Worm (Caenorhabditis elegans) whole organism, dauer: ENCODE data around the gene M03B6.4.

Experiments used
- unc-62 ChIP-seq: sonication (generic microtip); optimal IDR thresholded peaks from 2 replicates; lab custom pipeline; 2017; ENCODE audit warnings: missing biosample characterization, missing genetic modification reagents, missing genetic modification characterization

M03B6.4 gene

DNA sequence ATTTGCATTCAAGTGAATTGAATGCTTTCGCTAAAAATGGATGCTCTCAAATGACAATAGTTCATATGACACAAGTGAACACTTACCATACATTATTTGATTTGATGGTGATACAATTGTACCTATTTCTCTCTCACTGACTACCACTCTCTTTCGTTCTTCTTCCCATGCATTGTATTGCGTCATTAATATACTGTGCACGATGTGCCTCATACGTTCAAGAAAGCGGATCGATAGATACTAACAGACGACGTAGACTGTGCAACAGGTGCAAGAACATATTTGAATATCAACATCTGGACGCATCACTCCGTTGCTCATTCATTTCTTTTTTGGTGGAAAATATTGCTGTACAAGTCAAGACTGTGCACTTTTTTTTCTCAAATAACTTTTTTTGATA lies at the start of gene M03B6.4:
Gene M03B6.4, plus strand, starts transcription at position 149 of the 400 bp plus-strand sequence.
- TF ChIP-seq unc-62 (GFP tag; lab: Kevin White, UChicago) = no peak

DNA sequence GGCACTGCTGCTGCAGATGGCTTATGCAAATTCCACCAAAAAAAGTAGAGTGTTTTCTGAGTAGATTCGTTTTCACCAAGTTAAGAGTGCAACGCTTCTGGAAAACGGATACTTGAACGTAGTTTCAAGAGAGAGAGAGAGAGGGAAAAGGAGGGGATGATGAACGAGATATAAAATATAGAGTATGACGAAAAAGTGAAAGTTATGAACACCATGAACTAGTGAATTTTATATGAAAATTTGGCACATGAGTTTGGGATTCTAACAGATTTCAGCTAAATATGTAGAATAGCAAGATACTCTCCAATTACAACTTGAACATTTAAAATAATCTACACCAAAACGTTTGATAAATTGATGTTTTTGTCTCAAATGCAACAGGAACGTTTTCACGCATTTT lies 48.9 kb upstream of the M03B6.4 start, which contains the start of gene obr-3:
Gene obr-3, minus strand, starts transcription at position 101 of the 400 bp plus-strand sequence.
- TF ChIP-seq unc-62 (GFP tag; lab: Kevin White, UChicago) = no peak

DNA sequence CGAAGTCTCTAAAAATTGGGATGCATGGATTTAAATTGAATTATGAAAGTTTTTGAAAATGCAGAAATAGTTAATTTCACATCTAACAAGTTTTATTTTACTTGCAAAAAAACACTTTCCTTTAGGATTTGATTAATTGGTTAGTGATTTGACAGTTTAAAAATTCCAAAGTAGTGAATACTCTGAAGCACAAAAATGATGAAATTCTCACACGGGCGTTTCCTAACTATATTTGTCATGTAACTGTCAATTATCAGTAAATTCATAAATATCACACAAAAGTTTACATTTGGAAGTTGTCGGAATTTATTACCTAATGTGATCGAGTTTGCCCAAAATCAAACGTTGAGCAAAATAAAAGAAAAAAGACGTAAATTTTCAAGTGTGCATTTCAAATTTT lies 47.5 kb upstream of the M03B6.4 start:
- no peak for TF ChIP-seq unc-62 (GFP tag; lab: Kevin White, UChicago)

DNA sequence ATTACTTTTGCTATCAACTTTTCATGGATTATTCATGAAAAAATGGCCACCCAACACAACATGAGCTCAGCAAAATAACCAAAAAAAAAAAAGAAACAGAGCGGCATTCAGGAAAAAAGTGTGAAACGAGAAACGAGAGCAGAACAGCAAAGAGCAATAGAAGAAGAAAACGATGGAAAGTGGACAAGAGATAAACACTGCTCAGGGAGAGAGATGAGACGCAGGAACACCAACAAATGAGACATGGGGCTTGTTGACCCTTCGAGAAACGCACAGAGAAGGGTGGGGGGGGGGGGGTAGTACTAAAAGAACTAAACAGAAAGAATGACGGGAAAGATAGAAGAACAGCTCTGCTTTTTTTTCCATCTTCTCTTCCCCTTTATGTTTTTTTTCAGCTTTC lies 46.7 kb upstream of the M03B6.4 start:
- no peak for TF ChIP-seq unc-62 (GFP tag; lab: Kevin White, UChicago)

DNA sequence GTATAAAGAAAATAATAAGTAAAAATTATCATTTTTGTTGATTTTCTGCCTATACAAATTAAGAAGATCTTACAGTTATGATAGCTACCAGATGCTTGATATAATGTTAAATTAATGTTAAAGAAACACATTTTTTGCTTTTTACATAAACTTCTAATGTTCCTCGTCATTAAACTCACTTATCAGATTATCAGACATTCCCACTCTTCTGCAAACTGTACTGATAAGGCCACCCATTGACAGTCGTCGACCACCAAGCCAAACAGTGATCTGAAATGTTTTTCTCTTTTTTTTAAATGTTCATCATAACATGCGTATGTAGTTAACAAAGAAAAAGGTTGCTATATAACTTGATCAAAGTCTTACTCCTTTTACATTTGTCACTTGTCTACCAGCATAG lies 39.9 kb upstream of the M03B6.4 start:
- TF ChIP-seq unc-62 (GFP tag; lab: Kevin White, UChicago) = no peak

DNA sequence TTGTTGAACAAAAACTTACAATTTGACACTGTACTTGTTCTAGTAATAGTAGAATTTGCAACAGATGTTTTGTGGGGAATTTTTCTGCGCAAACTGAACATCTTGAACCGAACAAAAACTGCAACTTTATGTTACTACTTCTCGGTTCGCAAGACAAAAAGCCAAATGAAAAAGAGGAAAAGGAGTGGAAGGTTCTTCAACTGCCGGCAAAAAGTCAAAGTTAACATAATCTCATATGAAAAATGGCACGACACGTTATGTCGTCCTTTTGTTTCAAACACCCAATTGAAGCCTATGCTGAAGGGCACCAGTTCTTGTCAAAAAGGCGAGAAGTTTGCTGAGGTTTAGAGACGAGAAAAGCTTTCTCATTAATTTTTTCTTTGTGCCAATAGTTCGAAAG lies 35.2 kb upstream of the M03B6.4 start, which contains the start of gene twk-23:
Gene twk-23, minus strand, starts transcription at position 101 of the 400 bp plus-strand sequence.
- TF ChIP-seq unc-62 (GFP tag; lab: Kevin White, UChicago) = no peak

DNA sequence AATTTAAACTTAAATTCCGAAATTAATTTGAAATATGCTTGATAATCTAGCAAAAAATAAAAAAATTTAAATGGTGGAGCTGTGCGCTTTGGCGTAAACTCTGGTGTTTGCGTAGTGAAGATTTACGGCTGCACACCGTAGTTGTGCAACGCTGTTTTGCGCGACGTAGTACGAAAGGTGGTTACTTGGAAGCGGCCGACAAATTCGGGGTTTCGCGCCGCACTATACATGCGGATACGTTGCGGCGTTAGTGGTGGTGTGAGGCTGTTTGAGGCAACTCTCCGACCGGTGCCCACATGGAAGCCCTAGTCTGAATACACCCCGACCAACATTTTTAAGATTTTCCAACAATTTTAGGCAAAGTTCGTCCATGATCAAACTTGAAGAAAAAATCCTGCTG lies 25.2 kb upstream of the M03B6.4 start:
- no peak for TF ChIP-seq unc-62 (GFP tag; lab: Kevin White, UChicago)

DNA sequence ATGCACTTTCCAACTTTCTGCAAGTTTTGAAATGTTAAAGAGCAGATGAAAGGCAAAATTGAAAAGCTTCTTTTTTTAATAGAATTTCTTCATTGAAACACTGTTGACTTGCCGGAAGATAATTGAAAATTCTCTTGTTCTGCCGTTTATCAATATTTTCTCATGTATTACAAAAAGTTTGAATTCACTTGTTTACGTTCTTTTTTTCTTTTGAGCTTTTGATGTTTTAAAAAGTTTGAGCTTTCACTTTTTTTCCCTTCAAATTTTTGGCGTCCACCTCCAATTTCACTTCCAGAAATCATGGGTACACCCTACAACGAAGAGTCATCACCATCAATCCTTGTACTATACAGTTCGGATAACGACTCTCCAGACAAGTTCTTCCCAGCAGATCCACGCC lies 24.5 kb upstream of the M03B6.4 start, which contains the start of gene F19D8.2:
Gene F19D8.2, plus strand, starts transcription at position 301 of the 400 bp plus-strand sequence.
- no peak for TF ChIP-seq unc-62 (GFP tag; lab: Kevin White, UChicago)

DNA sequence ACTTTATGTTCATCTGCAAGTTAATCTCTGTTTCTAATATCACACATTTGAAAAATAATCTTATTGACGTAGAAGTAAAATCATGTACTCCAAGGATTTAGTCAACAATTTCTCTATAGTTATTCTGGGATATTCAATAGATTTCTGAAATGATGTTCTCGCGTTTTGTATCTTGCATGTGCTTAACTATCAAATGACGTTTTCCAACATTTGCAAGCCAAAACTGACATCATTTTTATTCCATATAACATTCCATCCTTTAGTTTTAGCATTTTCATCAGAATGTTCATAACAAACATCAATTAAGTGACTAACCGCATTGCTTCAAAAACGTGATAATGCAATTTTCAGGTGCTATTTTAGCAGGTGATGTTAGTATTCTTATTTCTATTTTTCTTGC lies 20.6 kb upstream of the M03B6.4 start:
- TF ChIP-seq unc-62 (GFP tag; lab: Kevin White, UChicago) = no peak

DNA sequence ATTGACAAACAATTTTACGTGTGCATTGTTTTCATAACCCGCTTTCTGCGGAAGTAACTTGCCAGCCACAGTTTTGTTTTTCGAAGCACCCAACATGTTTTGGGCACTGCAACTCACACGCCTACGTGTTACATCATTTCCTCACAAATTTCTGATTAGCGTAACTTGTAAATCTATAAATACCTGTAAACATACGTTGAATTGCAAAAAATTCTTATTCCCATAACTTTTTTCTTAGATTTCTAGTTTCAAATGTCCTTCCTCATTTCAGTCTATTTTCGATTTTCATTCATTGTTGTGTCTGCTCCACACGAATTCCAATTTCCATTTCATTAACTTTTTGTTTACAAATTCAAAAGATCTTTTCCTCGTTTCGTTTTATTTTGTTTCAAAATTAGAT lies 18.3 kb upstream of the M03B6.4 start:
- no peak for TF ChIP-seq unc-62 (GFP tag; lab: Kevin White, UChicago)

DNA sequence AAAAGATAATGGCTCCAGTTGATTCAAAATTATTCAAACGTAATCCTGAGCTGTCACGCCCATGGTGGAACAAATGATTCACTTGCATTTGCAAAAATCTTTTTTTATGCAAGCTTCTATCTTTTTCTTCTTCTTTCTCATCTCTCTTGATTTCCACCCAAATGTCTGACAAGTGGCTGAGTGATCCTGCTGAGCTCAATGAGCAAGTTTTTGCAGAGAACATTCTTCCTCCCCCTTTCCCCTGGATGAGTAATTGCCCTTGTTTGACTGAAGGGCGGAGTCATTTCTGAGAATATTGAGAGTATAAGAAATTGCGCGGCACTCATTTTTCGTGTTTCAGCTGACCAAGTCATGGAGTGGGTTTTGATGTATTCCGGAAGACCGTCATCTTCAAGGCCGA lies 17.4 kb upstream of the M03B6.4 start, which contains the start of gene M03B6.1:
Gene M03B6.1, plus strand, starts transcription at position 334 of the 400 bp plus-strand sequence.
- TF ChIP-seq unc-62 (GFP tag; lab: Kevin White, UChicago) = no peak

DNA sequence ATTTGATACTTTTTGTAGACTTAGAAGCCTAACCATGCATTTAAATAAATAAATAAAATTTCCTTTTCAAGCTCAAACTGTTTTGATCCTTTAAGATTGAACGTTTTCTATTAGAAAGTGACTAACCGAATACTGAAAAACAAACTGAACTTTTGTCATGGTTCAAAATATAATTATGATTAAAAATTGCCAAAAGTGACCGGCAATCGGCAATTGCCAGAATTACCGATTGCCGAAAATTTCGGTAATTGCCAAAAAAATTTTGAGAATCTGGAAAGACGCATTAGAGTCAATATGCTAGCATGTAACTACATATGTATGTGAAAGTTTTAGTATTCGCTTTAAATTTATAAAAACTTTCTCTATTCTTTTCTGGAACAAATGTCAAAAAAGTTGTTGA lies 15.0 kb upstream of the M03B6.4 start, which contains the start of gene M03B6.5:
Gene M03B6.5, plus strand, starts transcription at position 301 of the 400 bp plus-strand sequence.
- no peak for TF ChIP-seq unc-62 (GFP tag; lab: Kevin White, UChicago)

DNA sequence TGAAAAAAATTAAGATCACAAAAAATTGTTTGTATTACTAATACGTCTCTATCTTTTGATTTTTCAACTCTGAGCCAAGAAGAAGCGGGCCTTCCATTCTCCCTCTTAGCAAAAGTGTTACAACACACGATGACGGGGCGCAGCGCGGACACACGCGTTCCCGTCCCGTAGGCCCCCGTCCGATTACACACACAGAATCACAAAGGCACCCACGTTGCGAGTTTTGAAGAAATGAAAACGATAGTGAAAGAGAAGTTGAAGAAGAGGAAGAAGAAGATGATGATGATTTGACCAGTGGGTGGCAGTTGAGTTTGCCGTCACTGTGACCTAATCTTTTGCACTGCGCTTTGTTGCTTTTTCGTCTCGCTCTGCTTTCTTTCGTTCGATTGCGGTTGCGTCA lies 12.6 kb upstream of the M03B6.4 start:
- TF ChIP-seq unc-62 (GFP tag; lab: Kevin White, UChicago) = no peak

DNA sequence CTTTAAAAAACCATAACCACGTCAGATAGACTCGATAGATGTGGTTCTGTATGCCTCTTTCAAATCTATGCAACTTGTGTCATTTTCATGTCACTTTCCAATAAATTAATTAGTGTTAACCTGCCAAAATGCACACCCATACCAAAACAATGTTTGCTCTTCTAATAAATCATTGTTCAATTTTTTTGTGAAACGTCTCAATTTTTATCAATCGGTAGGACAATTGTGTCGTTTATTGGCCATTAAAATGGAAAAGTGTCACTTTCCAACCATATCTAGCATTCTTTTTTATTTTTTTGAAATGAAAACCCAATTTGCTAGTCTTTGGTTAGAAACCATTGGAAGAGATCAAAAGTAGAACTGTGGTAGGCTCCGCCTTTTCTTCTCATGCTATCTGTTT lies 8.3 kb upstream of the M03B6.4 start:
- no peak for TF ChIP-seq unc-62 (GFP tag; lab: Kevin White, UChicago)

DNA sequence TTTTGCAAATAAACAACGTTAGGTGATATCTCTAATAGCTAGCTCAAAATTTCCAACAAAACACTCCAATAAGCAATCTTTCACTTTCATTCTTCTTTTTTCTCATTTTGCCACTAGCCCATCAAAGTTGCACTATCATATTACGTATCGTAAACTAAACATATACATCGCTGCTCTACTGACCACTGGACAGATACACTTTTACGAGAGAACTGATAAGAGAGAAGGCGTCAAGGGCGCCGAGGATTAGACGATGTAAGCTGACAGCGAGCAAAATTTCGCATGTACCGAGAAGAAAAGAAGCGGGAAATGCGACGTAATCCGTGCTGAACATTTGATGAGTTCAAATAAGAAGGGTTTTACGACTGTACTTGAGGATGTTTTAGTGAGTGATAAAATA lies 7.1 kb upstream of the M03B6.4 start:
- TF ChIP-seq unc-62 (GFP tag; lab: Kevin White, UChicago) = no peak

DNA sequence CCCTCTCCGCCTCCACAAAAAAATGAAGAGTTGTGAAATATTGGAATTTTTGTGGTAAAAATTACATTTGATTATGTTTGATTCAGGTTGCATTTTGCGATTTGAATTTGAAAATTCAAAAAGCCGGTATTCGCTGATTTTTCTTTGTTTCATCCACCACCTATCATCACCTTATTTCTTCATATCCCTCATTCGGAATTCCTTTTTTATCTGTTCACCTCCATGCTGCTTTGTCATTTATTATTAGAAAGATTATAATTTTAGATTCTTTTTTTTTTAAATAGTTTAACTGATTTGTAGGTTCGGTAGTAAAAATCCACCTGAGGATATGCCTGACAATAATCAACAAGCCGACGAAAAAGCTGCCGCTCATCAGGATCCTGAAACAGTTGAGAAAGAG lies 6.0 kb upstream of the M03B6.4 start, which contains the start of gene mct-3:
Gene mct-3, plus strand, starts transcription at position 301 of the 400 bp plus-strand sequence.
- no peak for TF ChIP-seq unc-62 (GFP tag; lab: Kevin White, UChicago)

DNA sequence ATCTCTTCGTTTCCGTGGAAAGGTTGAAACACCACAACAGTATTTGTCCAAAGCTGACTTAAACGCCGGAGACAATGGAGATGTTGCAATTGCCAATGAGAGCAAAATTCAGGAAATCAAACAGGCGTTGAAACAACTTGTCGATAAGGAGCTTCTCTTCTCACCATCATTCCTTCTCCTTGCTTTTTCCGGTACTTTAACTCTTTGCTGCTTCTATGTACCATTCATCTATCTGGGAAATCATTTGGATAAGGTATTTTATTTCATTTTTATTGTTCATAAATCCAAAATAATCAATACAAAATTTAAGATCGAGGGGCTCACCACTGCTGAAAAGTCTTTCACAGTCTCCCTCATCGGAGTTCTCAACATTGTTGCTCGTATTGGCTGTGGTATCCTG lies 2.7 kb upstream of the M03B6.4 start:
- TF ChIP-seq unc-62 (GFP tag; lab: Kevin White, UChicago) = no peak

DNA sequence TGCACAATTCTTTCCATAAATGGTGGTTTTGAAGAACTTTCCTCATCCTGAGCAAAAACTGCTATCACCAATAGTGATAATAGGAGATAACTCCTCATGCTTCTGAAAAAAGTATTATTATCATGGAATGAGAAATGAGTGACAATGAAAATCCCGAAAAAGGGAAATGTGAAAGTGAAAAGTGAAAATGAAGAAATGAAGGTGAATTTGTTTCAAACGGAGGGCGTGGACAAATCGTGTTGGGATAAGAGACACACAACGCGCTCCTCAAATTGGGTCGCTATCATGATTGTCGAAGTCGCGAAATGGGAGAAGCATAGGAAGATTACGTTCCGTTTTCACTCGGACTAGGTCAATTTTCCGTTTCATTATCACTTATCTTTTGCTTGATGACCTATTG lies 5.5 kb downstream of the M03B6.4 start, which contains the start of gene M03B6.3:
Gene M03B6.3, minus strand, starts transcription at position 102 of the 400 bp plus-strand sequence.
- no peak for TF ChIP-seq unc-62 (GFP tag; lab: Kevin White, UChicago)
